Worm (Caenorhabditis elegans) whole organism, early embryonic: ENCODE results near the gene clx-1.

ENCODE experiments used
- B0310.2 ChIP-seq: sonication (generic microtip); optimal IDR thresholded peaks from 2 replicates; lab custom pipeline; 2016; ENCODE audit warnings: mild to moderate bottlenecking, missing genetic modification characterization, missing compliant biosample characterization
- F13C5.2 ChIP-seq: sonication (generic microtip); optimal IDR thresholded peaks from 2 replicates; lab custom pipeline; 2017; ENCODE audit warnings: mild to moderate bottlenecking, missing genetic modification characterization, inconsistent platforms, missing compliant biosample characterization
- aly-1 ChIP-seq: sonication (generic microtip); optimal IDR thresholded peaks from 2 replicates; lab custom pipeline; 2016; ENCODE audit warnings: missing genetic modification characterization, missing compliant biosample characterization
- ama-1 ChIP-seq: fragments of 150-350 bp; optimal IDR thresholded peaks from 2 replicates; lab custom pipeline; 2014
- ceh-13 ChIP-seq: fragments of 200-800 bp; sonication (Bioruptor generic); optimal IDR thresholded peaks from 2 replicates; lab custom pipeline; 2018; ENCODE audit warnings: mild to moderate bottlenecking, missing genetic modification characterization, missing compliant biosample characterization
- ceh-36 ChIP-seq: sonication (generic microtip); optimal IDR thresholded peaks from 2 replicates; lab custom pipeline; 2016; ENCODE audit warnings: missing genetic modification characterization, inconsistent platforms, missing compliant biosample characterization
- ets-7 ChIP-seq: sonication (generic microtip); optimal IDR thresholded peaks from 2 replicates; lab custom pipeline; 2016; ENCODE audit warnings: missing genotype, missing genetic modification characterization, missing compliant biosample characterization
- flt-1 ChIP-seq: fragments of 200-800 bp; sonication (Bioruptor generic); IDR thresholded peaks from 2 replicates; pipeline ENCODE4 v1.3.6; 2022; ENCODE audit warnings: missing genetic modification characterization, missing compliant biosample characterization
- hmbx-1 ChIP-seq: sonication (generic microtip); optimal IDR thresholded peaks from 2 replicates; lab custom pipeline; 2016; ENCODE audit warnings: mild to moderate bottlenecking, missing genetic modification characterization, missing compliant biosample characterization
- hmg-4 ChIP-seq: fragments of 200-800 bp; sonication (Bioruptor generic); optimal IDR thresholded peaks from 2 replicates; lab custom pipeline; 2018; ENCODE audit warnings: mild to moderate bottlenecking, missing genetic modification characterization, missing compliant biosample characterization
- hnd-1 ChIP-seq: sonication (generic microtip); optimal IDR thresholded peaks from 2 replicates; lab custom pipeline; 2016; ENCODE audit warnings: missing genetic modification characterization, missing compliant biosample characterization
- pes-1 ChIP-seq: fragments of 200-800 bp; sonication (Bioruptor generic); IDR thresholded peaks from 2 replicates; pipeline ENCODE4 v1.3.6; 2022; ENCODE audit warnings: missing genetic modification reagents, missing genetic modification characterization, missing compliant biosample characterization
- scrt-1 ChIP-seq: fragments of 200-800 bp; sonication (Bioruptor generic); IDR thresholded peaks from 2 replicates; pipeline ENCODE4 v1.3.6; 2022; ENCODE audit warnings: missing genetic modification characterization, missing compliant biosample characterization
- sea-1 ChIP-seq: fragments of 200-800 bp; sonication (Bioruptor generic); conservative IDR thresholded peaks from 2 replicates; pipeline ENCODE4 v1.3.6; 2022; ENCODE audit warnings: missing genetic modification characterization, missing compliant biosample characterization
- tbx-11 ChIP-seq: fragments of 200-800 bp; sonication (Bioruptor generic); IDR thresholded peaks from 2 replicates; pipeline ENCODE4 v1.3.6; 2022; ENCODE audit warnings: missing genetic modification characterization, missing compliant biosample characterization
- tbx-37 ChIP-seq: fragments of 200-800 bp; sonication (Bioruptor generic); conservative IDR thresholded peaks from 2 replicates; pipeline ENCODE4 v1.3.6; 2022; ENCODE audit warnings: missing genetic modification reagents, missing genetic modification characterization, missing compliant biosample characterization
- tra-4 ChIP-seq: sonication (generic microtip); optimal IDR thresholded peaks from 2 replicates; lab custom pipeline; 2017; ENCODE audit warnings: missing genetic modification characterization, missing compliant biosample characterization

The clx-1 gene

DNA sequence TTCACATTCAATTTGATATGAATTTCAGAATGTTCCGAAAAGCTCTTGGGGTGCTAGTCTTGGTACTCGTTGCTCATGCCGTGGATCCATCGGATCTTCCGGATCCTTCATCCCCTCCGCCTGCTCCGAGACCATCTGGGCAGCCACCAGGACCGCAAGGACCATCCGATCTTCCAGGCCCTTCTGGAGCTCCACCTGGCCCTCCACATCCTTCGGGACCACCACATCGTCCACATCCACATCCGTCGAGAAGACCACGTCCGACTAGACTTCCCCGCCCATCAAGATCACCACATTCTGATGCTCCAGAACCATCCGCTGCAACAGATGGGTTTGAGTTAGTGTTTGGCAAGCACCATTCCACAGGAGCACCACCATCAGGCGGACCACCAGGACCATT, at the start of gene clx-1:
clx-1 (plus strand) TSS at position 30 of the 400 bp plus-strand sequence.
- TF ChIP-seq ama-1 (lab: Kevin White, UChicago) (no peak), hmbx-1 (tag; lab: Kevin White, UChicago) (no peak)

DNA sequence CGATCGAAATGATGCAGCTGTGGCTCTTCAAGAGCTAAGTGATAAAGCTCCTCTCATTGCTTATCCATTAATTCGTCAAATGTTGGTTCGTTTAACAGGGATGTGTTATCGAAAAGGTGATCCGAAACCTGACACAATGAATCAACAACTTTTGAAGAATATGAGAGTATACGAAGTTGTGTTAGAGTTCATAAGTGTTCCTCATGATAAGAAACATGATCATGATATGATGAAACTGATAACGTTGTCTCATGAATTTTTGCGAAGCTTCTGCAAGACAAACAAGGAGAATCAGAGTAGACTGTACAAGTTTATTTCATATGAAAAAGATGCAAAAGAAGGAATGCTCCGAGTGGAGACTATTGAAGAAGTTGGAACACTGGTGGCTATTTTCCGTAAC, 45.1 kb upstream of the clx-1 start:
- TF ChIP-seq flt-1 (GFP tag; lab: Robert Waterston, UW): no peak
- TF ChIP-seq tbx-37: no peak
- TF ChIP-seq scrt-1 (GFP tag; lab: Robert Waterston, UW): no peak
- TF ChIP-seq F13C5.2 (tag; lab: Kevin White, UChicago): no peak
- no peak for TF ChIP-seq pes-1 (GFP tag; lab: Robert Waterston, UW)
- no peak for TF ChIP-seq aly-1 (tag; lab: Kevin White, UChicago)
- no peak for TF ChIP-seq ceh-13 (GFP tag; lab: Kevin White, UChicago)
- no peak for TF ChIP-seq B0310.2
- TF ChIP-seq hmbx-1 (tag; lab: Kevin White, UChicago): no peak

DNA sequence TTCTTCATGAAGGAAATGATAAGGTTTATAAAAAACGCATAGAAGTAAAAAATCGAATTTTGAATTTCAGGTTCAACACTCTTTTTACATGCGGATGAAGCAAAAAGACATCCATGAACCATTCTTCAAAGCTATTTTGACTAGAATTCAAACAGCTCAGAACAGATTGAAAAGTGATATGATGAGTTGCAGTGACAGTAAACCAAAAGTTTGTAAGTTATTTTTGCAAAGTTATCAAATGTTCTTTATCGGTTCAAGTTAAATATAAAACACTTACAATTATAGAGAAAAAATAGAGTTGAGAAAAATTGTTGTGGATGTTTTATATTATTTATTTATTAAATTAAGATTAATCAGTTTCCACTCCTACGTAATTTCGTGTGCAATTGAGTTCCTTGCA, 42.0 kb upstream of the clx-1 start:
- TF ChIP-seq sea-1 (no peak), tbx-11 (GFP tag; lab: Robert Waterston, UW) (no peak), ceh-36 (tag; lab: Kevin White, UChicago) (no peak)

DNA sequence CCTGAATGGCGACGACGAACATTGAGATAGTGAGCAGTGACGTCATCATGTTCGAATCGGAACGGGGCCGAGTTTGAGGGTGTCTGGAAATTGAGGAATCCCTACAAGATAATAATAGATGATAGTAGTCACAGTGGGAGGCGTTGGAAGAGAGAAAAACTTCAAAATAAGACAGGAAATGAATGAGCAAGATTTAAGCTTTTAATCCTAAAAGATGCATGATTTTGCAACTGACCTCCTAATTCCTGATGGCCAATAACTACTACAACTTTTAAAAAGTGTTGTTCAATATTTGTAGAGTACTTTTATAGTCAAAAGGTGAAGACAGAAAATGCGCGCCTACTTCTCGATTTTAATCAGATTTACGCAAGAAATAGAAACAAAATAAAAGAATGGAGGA, 36.1 kb upstream of the clx-1 start, which contains the start of gene flp-13:
flp-13 (minus strand) TSS at position 101 of the 400 bp plus-strand sequence.
- TF ChIP-seq sea-1 (no peak), ets-7 (tag; lab: Kevin White, UChicago) (no peak)

DNA sequence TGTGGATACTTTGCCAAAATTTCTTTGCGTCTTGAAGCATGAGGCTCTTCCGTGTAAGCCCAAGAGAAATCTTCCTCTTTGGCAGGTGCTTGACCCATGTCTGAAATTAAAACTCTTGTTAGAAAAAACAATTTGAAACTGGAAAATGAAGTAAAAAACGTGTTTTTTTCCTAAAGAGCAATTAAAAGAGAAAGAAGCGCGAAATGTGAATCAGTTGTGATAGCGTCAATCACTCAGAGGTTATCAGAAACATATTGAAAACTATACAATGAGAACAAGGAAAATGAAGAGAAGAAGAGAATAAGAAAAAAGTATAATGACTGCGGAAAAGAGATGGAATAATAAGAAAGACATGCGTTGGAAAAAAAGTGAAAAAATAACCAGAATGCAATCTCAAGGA, 27.6 kb upstream of the clx-1 start, which contains the start of gene F33D4.4:
F33D4.4 (minus strand) TSS at position 101 of the 400 bp plus-strand sequence.
- TF ChIP-seq pes-1 (GFP tag; lab: Robert Waterston, UW) (no peak), tbx-37 (no peak), hnd-1 (no peak), sea-1 (no peak), B0310.2 (no peak), tra-4 (tag; lab: Kevin White, UChicago) (no peak), ama-1 (lab: Kevin White, UChicago) (no peak), ets-7 (tag; lab: Kevin White, UChicago) (no peak)

DNA sequence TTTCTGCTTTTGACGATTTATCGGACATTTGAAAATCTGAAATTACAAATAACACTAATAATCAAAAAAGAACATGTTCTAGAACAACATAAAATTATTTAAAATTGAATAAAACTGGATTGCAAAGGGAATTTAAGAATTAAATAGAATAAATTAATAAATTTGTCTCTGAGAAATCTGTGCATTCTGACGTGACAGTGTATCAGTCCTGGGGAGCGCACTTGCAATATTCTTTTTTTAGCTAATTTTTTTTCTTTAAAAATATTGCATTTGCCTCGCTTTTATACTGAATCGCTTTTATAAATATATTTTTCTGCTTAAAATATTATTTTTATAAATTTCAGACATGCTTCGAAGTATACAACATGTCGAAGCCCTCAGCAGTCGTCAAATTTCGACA, 24.7 kb upstream of the clx-1 start, which contains the start of the genes mrpl-1, emc-6 and mrps-24:
mrpl-1 (minus strand) TSS at position 1 of the 400 bp plus-strand sequence.
emc-6 (minus strand) TSS at position 36 of the 400 bp plus-strand sequence.
mrps-24 (plus strand) TSS at position 345 of the 400 bp plus-strand sequence.
- TF ChIP-seq hmbx-1 (tag; lab: Kevin White, UChicago) (no peak), F13C5.2 (tag; lab: Kevin White, UChicago) (peak; percentile 27)

DNA sequence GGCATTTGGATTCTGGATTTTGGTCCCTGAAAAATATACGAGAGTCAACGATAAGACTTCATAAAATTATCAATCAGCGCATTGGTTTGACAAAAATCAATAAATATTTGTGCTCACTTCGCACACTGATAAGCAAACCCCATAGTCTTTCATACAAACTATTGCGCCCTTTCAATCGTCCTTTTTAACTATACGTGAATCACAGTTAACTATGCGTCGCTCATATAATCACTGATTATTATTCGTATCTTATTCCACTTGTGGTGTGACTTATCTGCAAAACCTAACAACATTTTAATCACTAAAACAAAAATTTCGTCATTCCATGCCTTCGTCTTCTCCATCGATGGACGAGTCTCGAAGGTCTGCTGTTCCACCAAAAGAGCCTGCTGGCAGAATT, 23.6 kb upstream of the clx-1 start, which contains the start of gene nhr-8:
nhr-8 (plus strand) TSS at position 160 of the 400 bp plus-strand sequence.
- TF ChIP-seq tra-4 (tag; lab: Kevin White, UChicago) (no peak), ceh-13 (GFP tag; lab: Kevin White, UChicago) (no peak), tbx-37 (no peak), scrt-1 (GFP tag; lab: Robert Waterston, UW) (no peak), B0310.2 (no peak)

DNA sequence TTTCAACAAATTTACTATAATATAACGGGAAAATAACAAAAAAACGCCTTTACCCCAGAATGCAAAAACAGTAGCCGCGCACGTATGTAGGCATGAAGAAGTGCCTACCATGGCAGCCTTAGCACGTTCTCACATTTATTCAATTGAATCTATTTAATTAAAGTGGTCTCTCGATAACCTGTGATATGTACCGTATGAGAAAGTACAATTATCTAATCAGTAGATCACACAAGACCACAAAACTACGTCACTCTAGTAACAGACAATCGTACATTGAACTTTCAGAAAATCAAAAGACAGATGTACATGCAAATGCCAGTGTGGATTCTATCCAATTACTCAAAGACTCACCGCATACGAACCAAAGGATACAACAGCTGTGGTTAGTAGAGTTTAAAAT, 22.2 kb upstream of the clx-1 start:
- TF ChIP-seq aly-1 (tag; lab: Kevin White, UChicago) (no peak), scrt-1 (GFP tag; lab: Robert Waterston, UW) (no peak), ceh-36 (tag; lab: Kevin White, UChicago) (no peak), ets-7 (tag; lab: Kevin White, UChicago) (no peak), tbx-37 (no peak)

DNA sequence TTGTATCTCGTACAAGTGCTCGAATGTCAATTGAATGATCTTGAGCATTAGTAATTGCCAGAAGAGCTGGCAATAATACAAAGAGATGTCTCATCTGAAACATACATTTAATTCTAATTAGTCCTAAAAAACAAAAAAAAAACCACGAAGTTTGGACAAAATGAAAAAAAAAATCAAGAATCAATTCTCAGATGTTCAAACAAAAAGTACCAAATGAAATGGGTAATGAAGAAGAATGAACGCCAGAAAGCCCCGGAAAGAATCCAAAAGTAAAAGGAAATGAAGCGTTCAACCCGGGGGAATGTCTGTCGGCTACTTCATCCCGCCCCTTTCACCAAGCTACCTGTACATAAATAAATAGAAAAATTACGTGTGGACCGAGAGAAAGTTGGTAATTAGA, 16.5 kb upstream of the clx-1 start, which contains the start of gene F33D4.6:
F33D4.6 (minus strand) TSS at position 101 of the 400 bp plus-strand sequence.
- no peak for TF ChIP-seq F13C5.2 (tag; lab: Kevin White, UChicago)
- TF ChIP-seq ama-1 (lab: Kevin White, UChicago): no peak
- no peak for TF ChIP-seq ceh-13 (GFP tag; lab: Kevin White, UChicago)
- TF ChIP-seq scrt-1 (GFP tag; lab: Robert Waterston, UW): no peak
- no peak for TF ChIP-seq ets-7 (tag; lab: Kevin White, UChicago)
- no peak for TF ChIP-seq hmg-4 (GFP tag; lab: Kevin White, UChicago)
- no peak for TF ChIP-seq tbx-37
- TF ChIP-seq flt-1 (GFP tag; lab: Robert Waterston, UW): no peak
- TF ChIP-seq hnd-1: no peak
- no peak for TF ChIP-seq ceh-36 (tag; lab: Kevin White, UChicago)
- TF ChIP-seq sea-1: no peak
- no peak for TF ChIP-seq aly-1 (tag; lab: Kevin White, UChicago)
- TF ChIP-seq tra-4 (tag; lab: Kevin White, UChicago): no peak
- no peak for TF ChIP-seq hmbx-1 (tag; lab: Kevin White, UChicago)
- TF ChIP-seq pes-1 (GFP tag; lab: Robert Waterston, UW): no peak
- TF ChIP-seq B0310.2: no peak
- no peak for TF ChIP-seq tbx-11 (GFP tag; lab: Robert Waterston, UW)
